Worm (Caenorhabditis elegans) whole organism, late embryonic: ENCODE measurements around the gene sra-4.

ENCODE experiments used
- fkh-10 ChIP-seq: fragments of 150-350 bp; optimal IDR thresholded peaks from 2 replicates; lab custom pipeline; 2014; ENCODE audit warnings: missing biosample characterization, missing genetic modification reagents, missing genetic modification characterization
- hlh-13 ChIP-seq: fragments of 200-800 bp; sonication (Bioruptor generic); optimal IDR thresholded peaks from 2 replicates; lab custom pipeline; 2018; ENCODE audit warnings: mild to moderate bottlenecking, missing genetic modification characterization, missing compliant biosample characterization
- hlh-8 ChIP-seq: sonication (generic microtip); optimal IDR thresholded peaks from 2 replicates; lab custom pipeline; 2016; ENCODE audit warnings: missing genotype, missing genetic modification characterization, missing compliant biosample characterization
- nhr-11 ChIP-seq: fragments of 150-350 bp; optimal IDR thresholded peaks from 2 replicates; lab custom pipeline; 2014; ENCODE audit warnings: missing biosample characterization, missing genetic modification characterization

ce11 chrII:9542785-9543184 is at the start of gene sra-4:
- no peak for TF ChIP-seq hlh-8 (tag; lab: Kevin White, UChicago)
- no peak for TF ChIP-seq fkh-10 (GFP tag; lab: Kevin White, UChicago)
- no peak for TF ChIP-seq hlh-13 (GFP tag; lab: Kevin White, UChicago)
- no peak for TF ChIP-seq nhr-11 (tag; lab: Kevin White, UChicago)
